Fruit fly (Drosophila melanogaster): ENCODE data around the gene Diedel.

The Diedel gene

dm6 chr3R:29522164-29522563 lies 28.5 kb downstream of the Diedel start (continued):
- TF ChIP-seq CG11093 (GFP tag; IDR thresholded peaks at IDR 0.05) (no peak), CG17829 (tag; optimal IDR thresholded peaks at IDR 0.05) (peak; percentile 80), vfl (GFP tag; optimal IDR thresholded peaks at IDR 0.05) (no peak), CG17802 (tag; optimal IDR thresholded peaks at IDR 0.05) (peak; percentile 33), CG13296 (GFP tag; optimal IDR thresholded peaks at IDR 0.05) (no peak), CG33557 (GFP tag; optimal IDR thresholded peaks at IDR 0.05) (peak; percentile 53), bbx (GFP tag; IDR thresholded peaks at IDR 0.05; ENCODE audit: partially characterized antibody) (no peak), NC2α (GFP tag; optimal IDR thresholded peaks at IDR 0.05) (no peak), insv (GFP tag; optimal IDR thresholded peaks at IDR 0.05) (no peak), cg (GFP tag; optimal IDR thresholded peaks at IDR 0.05) (no peak), hbn (GFP tag; IDR thresholded peaks at IDR 0.05; ENCODE audit: partially characterized antibody) (no peak), CG9797 (GFP tag; optimal IDR thresholded peaks at IDR 0.05) (no peak), Rx (GFP tag; IDR thresholded peaks at IDR 0.05) (peak; percentile 22; the same call in 1 of the 2 replicates), E2f2 (GFP tag; IDR thresholded peaks at IDR 0.05) (0 out of 2 replicates have a peak, but pooled peaks have one; percentile 10), Elba2 (GFP tag; optimal IDR thresholded peaks at IDR 0.05) (peak; percentile 11), sr (GFP tag; IDR thresholded peaks at IDR 0.05) (no peak), CG30020 (tag; optimal IDR thresholded peaks at IDR 0.05) (no peak), fd96Cb (tag; optimal IDR thresholded peaks at IDR 0.05) (peak; percentile 76), Fer1 (GFP tag; optimal IDR thresholded peaks at IDR 0.05) (no peak), Six4 (GFP tag; optimal IDR thresholded peaks at IDR 0.05) (peak; percentile 45), Sox100B (GFP tag; optimal IDR thresholded peaks at IDR 0.05) (peak; percentile 33), BEAF-32 (GFP tag; optimal IDR thresholded peaks at IDR 0.05) (no peak), NK7.1 (GFP tag; optimal IDR thresholded peaks at IDR 0.05) (no peak), Trl (optimal IDR thresholded peaks at IDR 0.05) (no peak), Trl (GFP tag; optimal IDR thresholded peaks at IDR 0.05) (no peak), B-H2 (GFP tag; optimal IDR thresholded peaks at IDR 0.05) (no peak), wdn (GFP tag; IDR thresholded peaks at IDR 0.05) (no peak), CG10431 (GFP tag; optimal IDR thresholded peaks at IDR 0.05) (no peak), CG13424 (tag; optimal IDR thresholded peaks at IDR 0.05) (peak; percentile 42), Mrtf (GFP tag; IDR thresholded peaks at IDR 0.05) (no peak), gsb-n (tag; optimal IDR thresholded peaks at IDR 0.05) (peak; percentile 58), HmgD (GFP tag; optimal IDR thresholded peaks at IDR 0.05) (no peak), fd64A (GFP tag; optimal IDR thresholded peaks at IDR 0.05) (no peak), sima (GFP tag; optimal IDR thresholded peaks at IDR 0.05) (no peak), CG11696 (GFP tag; IDR thresholded peaks at IDR 0.05) (no peak), CG10274 (GFP tag; optimal IDR thresholded peaks at IDR 0.05) (no peak), Oaz (GFP tag; IDR thresholded peaks at IDR 0.05) (no peak), Hand (GFP tag; optimal IDR thresholded peaks at IDR 0.05) (no peak), Sry-δ (GFP tag; optimal IDR thresholded peaks at IDR 0.05) (no peak), scrt (GFP tag; optimal IDR thresholded peaks at IDR 0.05) (no peak), dmrt11E (tag; optimal IDR thresholded peaks at IDR 0.05) (peak; percentile 88), CG12299 (tag; optimal IDR thresholded peaks at IDR 0.05) (no peak), Dad (GFP tag; optimal IDR thresholded peaks at IDR 0.05) (no peak), CG10321 (GFP tag; IDR thresholded peaks at IDR 0.05) (no peak), gcm2 (GFP tag; optimal IDR thresholded peaks at IDR 0.05) (no peak), unpg (GFP tag; optimal IDR thresholded peaks at IDR 0.05) (peak; percentile 58), Doc3 (GFP tag; IDR thresholded peaks at IDR 0.05; ENCODE audit: partially characterized antibody) (no peak), fd102C (GFP tag; optimal IDR thresholded peaks at IDR 0.05) (peak; percentile 41), C15 (GFP tag; IDR thresholded peaks at IDR 0.05) (no peak), slp2 (GFP tag; optimal IDR thresholded peaks at IDR 0.05) (no peak), Pdp1 (GFP tag; optimal IDR thresholded peaks at IDR 0.05) (peak in 1 of 2 experiments; percentile 25), ind (GFP tag; optimal IDR thresholded peaks at IDR 0.05) (no peak)
